Worm (Caenorhabditis elegans): ENCODE measurements around the gene F55G11.6.

Gene F55G11.6

DNA sequence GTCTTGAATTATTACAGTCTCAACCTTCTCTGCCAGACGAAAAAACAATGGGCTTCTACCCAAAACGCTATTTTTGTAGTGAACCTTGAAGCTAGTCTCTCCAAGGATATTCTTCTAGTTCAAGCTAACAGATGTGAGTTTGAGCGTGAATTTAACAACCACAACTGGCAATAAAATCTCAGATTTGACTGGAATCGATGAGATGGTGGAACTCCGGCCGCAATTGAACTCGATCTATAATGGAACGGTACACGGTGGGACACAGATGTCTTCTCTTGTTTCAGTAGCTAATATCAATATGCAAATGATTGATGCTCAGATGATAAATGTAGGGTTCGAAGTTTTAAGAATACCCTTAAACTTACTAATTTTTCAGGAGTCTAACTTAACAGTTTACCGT, 19.8 kb downstream of the F55G11.6 start:
- TF ChIP-seq unc-62 (GFP tag; optimal IDR thresholded peaks at IDR 0.05 in 1 of 2) (peak in 1 of 2 experiments; percentile 95), unc-62 (tag; optimal IDR thresholded peaks at IDR 0.05) (no peak), F10B5.3 (tag; optimal IDR thresholded peaks at IDR 0.05) (no peak)

DNA sequence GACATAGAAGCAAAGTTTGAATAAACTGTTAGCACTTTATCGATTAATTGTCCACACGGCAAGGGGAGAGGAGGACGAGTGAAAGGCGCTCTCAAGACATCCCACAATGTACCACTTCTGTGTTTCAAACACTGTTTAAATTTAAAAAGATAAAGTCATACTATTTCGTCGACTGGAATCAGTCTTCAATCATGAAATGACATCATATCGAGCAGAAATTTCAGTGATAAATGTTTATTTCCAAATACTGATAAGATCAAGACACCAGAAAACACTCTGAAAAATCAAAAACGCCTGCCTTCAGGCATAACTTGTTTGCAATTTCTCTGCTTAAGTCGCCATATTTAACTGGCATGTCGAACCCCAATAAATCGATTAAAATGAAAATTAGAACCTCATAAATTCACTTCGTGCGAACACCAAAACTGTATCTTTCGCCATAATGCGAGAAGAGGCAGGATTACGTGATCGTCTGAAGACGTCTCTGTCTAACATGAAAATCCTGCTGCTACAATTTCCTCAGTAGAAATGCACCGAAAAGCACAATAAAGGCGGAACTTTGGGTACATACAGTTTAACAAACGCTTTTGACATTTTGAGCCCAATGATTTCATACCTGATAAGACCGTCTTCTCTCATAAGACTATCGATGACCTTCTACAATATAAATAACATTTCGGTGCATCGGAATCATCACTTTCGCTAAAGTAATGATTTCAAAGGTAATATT, 20.6 kb downstream of the F55G11.6 start, which contains the start of gene K10D11.2:
Gene K10D11.2 (plus strand): TSS at position 680 of the 730 bp plus-strand sequence.
- no peak for TF ChIP-seq D1046.2 (GFP tag; IDR thresholded peaks at IDR 0.05)
- peak; percentile 3 for TF ChIP-seq pqm-1 (tag; optimal IDR thresholded peaks at IDR 0.05)
- TF ChIP-seq sdz-12 (GFP tag; optimal IDR thresholded peaks at IDR 0.05), result no peak
- peak; percentile 42 for TF ChIP-seq nhr-28 (tag; optimal IDR thresholded peaks at IDR 0.05)
- peak; percentile 34; the same call in 1 of the 2 replicates for TF ChIP-seq php-3 (GFP tag; IDR thresholded peaks at IDR 0.05)
- no peak for TF ChIP-seq daf-16 (GFP tag; optimal IDR thresholded peaks at IDR 0.05)
- TF ChIP-seq daf-16 (tag; optimal IDR thresholded peaks at IDR 0.05), result peak; percentile 38
- no peak for TF ChIP-seq set-16 (GFP tag; IDR thresholded peaks at IDR 0.05)
- peak; percentile 7 for TF ChIP-seq hlh-11 (tag; optimal IDR thresholded peaks at IDR 0.05)
- TF ChIP-seq snpc-4 (tag; optimal IDR thresholded peaks at IDR 0.05), result no peak
- TF ChIP-seq spr-1 (tag; optimal IDR thresholded peaks at IDR 0.05), result no peak
- peak; percentile 87 for TF ChIP-seq dmd-6 (GFP tag; IDR thresholded peaks at IDR 0.05)
- no peak for TF ChIP-seq fos-1 (tag; optimal IDR thresholded peaks at IDR 0.05)

DNA sequence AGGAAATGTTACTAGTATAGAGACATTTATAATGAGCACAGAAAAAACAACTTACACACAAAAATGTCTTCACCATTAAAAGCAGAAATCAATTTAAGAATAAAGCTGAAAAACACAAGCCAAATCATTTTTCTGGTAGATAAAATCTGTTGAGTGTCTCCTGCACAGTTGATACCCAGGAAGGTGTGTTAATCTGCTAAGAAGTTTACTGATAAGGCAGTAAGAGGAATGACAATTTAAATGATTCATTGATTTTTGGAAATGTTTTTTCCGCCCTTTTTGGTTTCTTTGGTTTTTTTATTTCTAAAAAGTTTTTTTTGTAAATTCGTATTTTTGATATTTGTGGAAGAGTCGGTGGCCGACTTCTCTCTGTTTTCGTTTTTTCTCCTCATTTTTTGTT, 28.1 kb downstream of the F55G11.6 start, which contains the start of gene K10D11.3:
Gene K10D11.3 (minus strand): TSS at position 174 of the 400 bp plus-strand sequence.
- TF ChIP-seq F37D6.2 (tag; optimal IDR thresholded peaks at IDR 0.05) (no peak), saeg-2 (GFP tag; IDR thresholded peaks at IDR 0.05) (no peak), mdt-29 (GFP tag; IDR thresholded peaks at IDR 0.05) (no peak), dmd-6 (GFP tag; IDR thresholded peaks at IDR 0.05) (peak; percentile 26; the same call in 1 of the 2 replicates), skn-1 (tag; optimal IDR thresholded peaks at IDR 0.05) (no peak), cey-2 (tag; optimal IDR thresholded peaks at IDR 0.05; ENCODE audit: borderline replicate concordance, insufficient read depth) (no peak), T20F7.1 (GFP tag; optimal IDR thresholded peaks at IDR 0.05) (no peak), ZK337.2 (GFP tag; IDR thresholded peaks at IDR 0.05) (no peak), pqm-1 (tag; optimal IDR thresholded peaks at IDR 0.05) (peak; percentile 14), nhr-28 (tag; optimal IDR thresholded peaks at IDR 0.05) (peak; percentile 3), nhr-48 (tag; optimal IDR thresholded peaks at IDR 0.05) (no peak), vab-7 (GFP tag; IDR thresholded peaks at IDR 0.05) (no peak), hmg-1.1 (GFP tag; IDR thresholded peaks at IDR 0.05) (no peak)

DNA sequence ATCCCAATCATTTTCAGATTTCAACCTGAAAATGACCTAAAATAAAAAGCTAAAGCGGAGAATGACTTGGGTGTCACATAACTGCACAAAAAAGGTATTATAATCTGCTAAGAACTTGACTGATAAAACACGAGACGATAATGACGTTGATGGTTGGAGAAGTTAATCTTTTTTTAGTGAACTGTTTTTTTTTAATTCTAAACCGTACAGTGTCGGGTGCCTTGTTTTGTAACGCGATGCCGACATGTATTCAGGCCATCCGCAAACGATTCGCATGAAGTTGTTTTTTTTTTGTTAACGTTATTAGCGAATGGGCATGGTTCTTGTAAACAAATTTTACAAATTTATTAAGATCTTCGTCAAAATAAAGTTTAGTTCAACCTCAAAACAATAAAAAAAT, 31.5 kb downstream of the F55G11.6 start, which contains the start of gene K10D11.6:
Gene K10D11.6 (minus strand): TSS at position 101 of the 400 bp plus-strand sequence.
- TF ChIP-seq dmd-6 (GFP tag; IDR thresholded peaks at IDR 0.05), result peak; percentile 42; the same call in 1 of the 2 replicates
- TF ChIP-seq duxl-1 (tag; optimal IDR thresholded peaks at IDR 0.05; ENCODE audit: poor library complexity), result no peak
- no peak for TF ChIP-seq gei-8 (GFP tag; optimal IDR thresholded peaks at IDR 0.05)

DNA sequence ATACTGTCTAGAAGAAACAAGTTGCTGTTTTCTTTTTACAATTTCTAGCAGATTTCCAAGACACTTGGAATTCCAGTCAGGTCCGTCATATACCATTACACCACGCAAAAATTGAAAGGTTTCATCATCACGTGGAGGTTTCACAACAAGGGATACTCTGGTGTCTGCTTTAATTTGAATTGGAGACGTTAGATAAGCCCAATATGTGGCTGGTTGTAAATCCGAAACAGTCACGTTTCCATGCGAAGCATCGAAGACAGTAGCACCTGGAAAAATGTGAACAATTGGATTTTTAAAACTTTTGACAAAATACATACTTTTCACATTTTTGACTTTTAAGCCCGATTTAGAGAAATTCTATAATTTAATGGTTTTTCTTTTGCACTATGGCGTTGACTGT, 32.8 kb downstream of the F55G11.6 start:
- peak in 1 of 2 experiments; percentile 93 for TF ChIP-seq unc-62 (GFP tag; optimal IDR thresholded peaks at IDR 0.05 in 1 of 2)
- TF ChIP-seq unc-62 (tag; optimal IDR thresholded peaks at IDR 0.05), result no peak
- TF ChIP-seq ceh-32 (tag; optimal IDR thresholded peaks at IDR 0.05; ENCODE audit: poor library complexity), result no peak

DNA sequence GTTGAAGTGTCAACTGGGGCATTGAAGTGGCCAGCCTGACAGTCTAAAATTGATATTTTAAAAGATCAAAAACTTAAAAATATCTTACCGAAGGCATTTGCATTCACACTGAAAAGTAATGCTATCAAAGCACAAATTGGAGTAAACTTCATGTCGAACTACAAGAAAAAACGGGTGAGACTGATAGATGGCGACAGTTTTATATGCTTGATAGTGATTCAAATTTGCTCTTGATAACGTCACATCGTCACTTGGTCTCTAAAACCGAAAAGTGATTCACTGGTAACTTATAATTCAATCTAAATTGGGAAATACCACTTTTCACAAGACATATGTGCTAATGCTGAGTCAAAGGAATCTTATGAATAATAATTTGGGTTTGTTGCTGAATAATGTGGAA, 33.8 kb downstream of the F55G11.6 start, which contains the start of gene K10D11.5:
Gene K10D11.5 (minus strand): TSS at position 215 of the 400 bp plus-strand sequence.
- no peak for TF ChIP-seq snpc-4 (tag; optimal IDR thresholded peaks at IDR 0.05)
- no peak for TF ChIP-seq arid-1 (GFP tag; conservative IDR thresholded peaks at IDR 0.05)
- TF ChIP-seq daf-16 (GFP tag; optimal IDR thresholded peaks at IDR 0.05), result no peak
- peak; percentile 63 for TF ChIP-seq daf-16 (tag; optimal IDR thresholded peaks at IDR 0.05)
- TF ChIP-seq F26F4.8 (GFP tag; conservative IDR thresholded peaks at IDR 0.05), result no peak
- TF ChIP-seq nhr-48 (tag; optimal IDR thresholded peaks at IDR 0.05), result no peak
- TF ChIP-seq nhr-41 (GFP tag; IDR thresholded peaks at IDR 0.05), result no peak
- no peak for TF ChIP-seq egl-27 (tag; optimal IDR thresholded peaks at IDR 0.05)
- TF ChIP-seq nhr-102 (tag; optimal IDR thresholded peaks at IDR 0.05), result no peak
- no peak for TF ChIP-seq daf-19 (GFP tag; conservative IDR thresholded peaks at IDR 0.05)
- peak; percentile 75 for TF ChIP-seq nhr-28 (tag; optimal IDR thresholded peaks at IDR 0.05)
- no peak for TF ChIP-seq dve-1 (tag; optimal IDR thresholded peaks at IDR 0.05; ENCODE audit: insufficient read depth)
- TF ChIP-seq D1046.2 (GFP tag; IDR thresholded peaks at IDR 0.05), result no peak
- TF ChIP-seq hlh-11 (tag; optimal IDR thresholded peaks at IDR 0.05), result peak; percentile 44
- no peak for TF ChIP-seq aha-1 (tag)
- TF ChIP-seq hmg-1.1 (GFP tag; IDR thresholded peaks at IDR 0.05), result no peak
- no peak for TF ChIP-seq ZK546.5 (tag; optimal IDR thresholded peaks at IDR 0.05)
- no peak for TF ChIP-seq spr-3 (GFP tag; optimal IDR thresholded peaks at IDR 0.05)
- TF ChIP-seq ZK337.2 (GFP tag; IDR thresholded peaks at IDR 0.05), result no peak

Data from whole organism, L4 larva.